Worm (Caenorhabditis elegans) whole organism, young adult: Measurements from ENCODE around the gene oac-23.
A peak's percentile ranks its signal among the peaks of the same experiment; 100 is the strongest.

ENCODE experiments used
- B0336.3 ChIP-seq: fragments of 200-800 bp; sonication (Bioruptor generic); IDR thresholded peaks from 2 replicates; pipeline ENCODE4 v1.3.6; 2022; ENCODE audit warnings: missing genetic modification characterization, missing compliant biosample characterization
- D2030.7 ChIP-seq: fragments of 200-800 bp; sonication (Bioruptor generic); IDR thresholded peaks from 2 replicates; pipeline ENCODE4 v1.3.6; 2022; ENCODE audit warnings: missing genetic modification reagents, missing genetic modification characterization, missing compliant biosample characterization
- F22D6.2 ChIP-seq: sonication (generic microtip); optimal IDR thresholded peaks from 2 replicates; lab custom pipeline; 2016; ENCODE audit warnings: mild to moderate bottlenecking, missing genetic modification characterization, missing compliant biosample characterization
- F52B5.7 ChIP-seq: sonication (generic microtip); optimal IDR thresholded peaks from 2 replicates; lab custom pipeline; 2016; ENCODE audit warnings: mild to moderate bottlenecking, missing genetic modification characterization, missing compliant biosample characterization
- F57C9.4 ChIP-seq: sonication (generic microtip); optimal IDR thresholded peaks from 2 replicates; lab custom pipeline; 2017; ENCODE audit warnings: mild to moderate bottlenecking, missing genetic modification characterization, missing compliant biosample characterization
- K11D2.4 ChIP-seq: fragments of 200-800 bp; sonication (Bioruptor generic); IDR thresholded peaks from 2 replicates; pipeline ENCODE4 v1.3.6; 2022; ENCODE audit warnings: missing genetic modification reagents, missing genetic modification characterization, missing compliant biosample characterization
- T26A5.8 ChIP-seq: sonication (generic microtip); optimal IDR thresholded peaks from 2 replicates; lab custom pipeline; 2016; ENCODE audit warnings: missing genetic modification characterization, missing compliant biosample characterization
- Y53G8AR.9 ChIP-seq: fragments of 200-800 bp; sonication (Bioruptor generic); conservative IDR thresholded peaks from 2 replicates; pipeline ENCODE4 v1.3.6; 2022; ENCODE audit warnings: missing genetic modification reagents, missing genetic modification characterization, missing compliant biosample characterization
- Y79H2A.3 ChIP-seq: fragments of 200-800 bp; sonication (Bioruptor generic); conservative IDR thresholded peaks from 2 replicates; pipeline ENCODE4 v1.3.6; 2022; ENCODE audit warnings: missing genetic modification reagents, missing genetic modification characterization, missing compliant biosample characterization
- akir-1 ChIP-seq: fragments of 200-800 bp; sonication (Bioruptor generic); optimal IDR thresholded peaks from 2 replicates; lab custom pipeline; 2018; ENCODE audit warnings: mild to moderate bottlenecking, missing genetic modification characterization, moderate library complexity, missing compliant biosample characterization
- ama-1 ChIP-seq, 3 experiments: fragments of 150-350 bp in 1 of 3; sonication (generic microtip) in 2 of 3; optimal IDR thresholded peaks; 2 replicates each; lab custom pipeline; 2014 to 2018; ENCODE audit warnings: missing biosample characterization in 2 of 3, missing genetic modification characterization in 2 of 3, missing genetic modification reagents in 2 of 3
- aptf-2 ChIP-seq: fragments of 200-800 bp; sonication (Bioruptor generic); conservative IDR thresholded peaks from 2 replicates; pipeline ENCODE4 v1.3.6; 2022; ENCODE audit warnings: missing genetic modification reagents, missing genetic modification characterization, missing compliant biosample characterization
- aptf-3 ChIP-seq: fragments of 200-800 bp; sonication (Bioruptor generic); IDR thresholded peaks from 2 replicates; pipeline ENCODE4 v1.3.6; 2022; ENCODE audit warnings: missing genetic modification characterization, missing compliant biosample characterization
- attf-5 ChIP-seq: fragments of 200-800 bp; sonication (Bioruptor generic); optimal IDR thresholded peaks from 2 replicates; lab custom pipeline; 2018; ENCODE audit warnings: mild to moderate bottlenecking, missing genetic modification characterization, missing compliant biosample characterization
- cebp-1 ChIP-seq, 2 experiments: fragments of 200-800 bp in 1 of 2; sonication (Bioruptor generic) in 1 of 2; sonication (generic microtip) in 1 of 2; IDR thresholded peaks in 1 of 2; optimal IDR thresholded peaks in 1 of 2; 2 replicates each; pipeline versions ENCODE4 v1.3.6 to Lab custom; 2017 to 2022; ENCODE audit warnings: missing compliant biosample characterization in 2 of 2, missing genetic modification characterization in 2 of 2, mild to moderate bottlenecking in 1 of 2, missing genetic modification reagents in 1 of 2, moderate library complexity in 1 of 2
- dox-1 ChIP-seq: fragments of 200-800 bp; sonication (Bioruptor generic); IDR thresholded peaks from 2 replicates; pipeline ENCODE4 v1.3.6; 2022; ENCODE audit warnings: missing genetic modification reagents, missing genetic modification characterization, missing compliant biosample characterization
- dpl-1 ChIP-seq: fragments of 150-350 bp; optimal IDR thresholded peaks from 2 replicates; lab custom pipeline; 2014; ENCODE audit warnings: missing biosample characterization, missing genetic modification reagents, missing genetic modification characterization
- efl-1 ChIP-seq: fragments of 150-350 bp; optimal IDR thresholded peaks from 2 replicates; lab custom pipeline; 2014; ENCODE audit warnings: missing biosample characterization, missing genetic modification reagents, missing genetic modification characterization
- egl-44 ChIP-seq: fragments of 200-800 bp; sonication (Bioruptor generic); IDR thresholded peaks from 2 replicates; pipeline ENCODE4 v1.3.6; 2022; ENCODE audit warnings: missing genetic modification reagents, missing genetic modification characterization, missing compliant biosample characterization
- egrh-3 ChIP-seq: fragments of 200-800 bp; sonication (Bioruptor generic); IDR thresholded peaks from 2 replicates; pipeline ENCODE4 v1.3.6; 2022; ENCODE audit warnings: missing genetic modification reagents, missing genetic modification characterization, missing compliant biosample characterization
- ekl-4 ChIP-seq: fragments of 200-800 bp; sonication (Bioruptor generic); IDR thresholded peaks from 2 replicates; pipeline ENCODE4 v1.3.6; 2022; ENCODE audit warnings: missing genetic modification reagents, missing genetic modification characterization, missing compliant biosample characterization
- ets-4 ChIP-seq: fragments of 200-800 bp; sonication (Bioruptor generic); optimal IDR thresholded peaks from 2 replicates; lab custom pipeline; 2018; ENCODE audit warnings: mild to moderate bottlenecking, missing genetic modification characterization, missing compliant biosample characterization
- fkh-3 ChIP-seq: sonication (generic microtip); optimal IDR thresholded peaks from 2 replicates; lab custom pipeline; 2016; ENCODE audit warnings: mild to moderate bottlenecking, missing genetic modification characterization, missing compliant biosample characterization
- hlh-12 ChIP-seq: sonication (generic microtip); optimal IDR thresholded peaks from 2 replicates; lab custom pipeline; 2016; ENCODE audit warnings: missing genetic modification characterization, missing compliant biosample characterization
- hmg-1.2 ChIP-seq: fragments of 200-800 bp; sonication (Bioruptor generic); IDR thresholded peaks from 2 replicates; pipeline ENCODE4 v1.3.6; 2022; ENCODE audit warnings: missing genetic modification reagents, missing genetic modification characterization, missing compliant biosample characterization
- hmg-20 ChIP-seq: fragments of 200-800 bp; sonication (Bioruptor generic); IDR thresholded peaks from 2 replicates; pipeline ENCODE4 v1.3.6; 2022; ENCODE audit warnings: missing genetic modification reagents, missing genetic modification characterization, missing compliant biosample characterization
- let-526 ChIP-seq: fragments of 200-800 bp; sonication (Bioruptor generic); IDR thresholded peaks from 2 replicates; pipeline ENCODE4 v1.3.6; 2022; ENCODE audit warnings: missing genetic modification reagents, missing genetic modification characterization, missing compliant biosample characterization
- let-607 ChIP-seq, 2 experiments: fragments of 200-800 bp in 1 of 2; sonication (Bioruptor generic) in 1 of 2; sonication (generic microtip) in 1 of 2; optimal IDR thresholded peaks; 2 replicates each; lab custom pipeline; 2016 to 2018; ENCODE audit warnings: mild to moderate bottlenecking in 2 of 2, missing compliant biosample characterization in 2 of 2, missing genetic modification characterization in 2 of 2, moderate library complexity in 2 of 2, missing genotype in 1 of 2
- lin-35 ChIP-seq, 3 experiments: fragments of 150-350 bp in 2 of 3; sonication (generic microtip) in 1 of 3; optimal IDR thresholded peaks; 2 replicates each; lab custom pipeline; 2014 to 2018; ENCODE audit warnings: missing biosample characterization in 3 of 3, missing genetic modification characterization in 3 of 3, missing genetic modification reagents in 3 of 3
- lsl-1 ChIP-seq: fragments of 200-800 bp; sonication (Bioruptor generic); optimal IDR thresholded peaks from 2 replicates; lab custom pipeline; 2018; ENCODE audit warnings: mild to moderate bottlenecking, missing genetic modification characterization, moderate library complexity, missing compliant biosample characterization
- madf-6 ChIP-seq: fragments of 200-800 bp; sonication (Bioruptor generic); IDR thresholded peaks from 2 replicates; pipeline ENCODE4 v1.3.6; 2022; ENCODE audit warnings: missing genetic modification reagents, missing genetic modification characterization, missing compliant biosample characterization
- mcd-1 ChIP-seq: fragments of 200-800 bp; sonication (Bioruptor generic); IDR thresholded peaks from 2 replicates; pipeline ENCODE4 v1.3.6; 2022; ENCODE audit warnings: missing genetic modification reagents, missing genetic modification characterization, missing compliant biosample characterization
- mel-28 ChIP-seq: sonication (generic microtip); optimal IDR thresholded peaks from 2 replicates; lab custom pipeline; 2016; ENCODE audit warnings: borderline replicate concordance, mild to moderate bottlenecking, missing genetic modification characterization, missing compliant biosample characterization
- mes-4 ChIP-seq: sonication (generic microtip); optimal IDR thresholded peaks from 2 replicates; lab custom pipeline; 2016; ENCODE audit warnings: missing genotype, missing genetic modification characterization, missing compliant biosample characterization
- nfyb-1 ChIP-seq: fragments of 200-800 bp; sonication (Bioruptor generic); IDR thresholded peaks from 2 replicates; pipeline ENCODE4 v1.3.6; 2022; ENCODE audit warnings: missing genetic modification reagents, missing genetic modification characterization, missing compliant biosample characterization
- nhr-179 ChIP-seq: sonication (generic microtip); optimal IDR thresholded peaks from 2 replicates; lab custom pipeline; 2016; ENCODE audit warnings: mild to moderate bottlenecking, missing genetic modification characterization, missing compliant biosample characterization
- nhr-80 ChIP-seq: sonication (generic microtip); optimal IDR thresholded peaks from 2 replicates; lab custom pipeline; 2016; ENCODE audit warnings: missing genetic modification characterization, missing compliant biosample characterization
- nhr-90 ChIP-seq: sonication (generic microtip); optimal IDR thresholded peaks from 2 replicates; lab custom pipeline; 2016; ENCODE audit warnings: missing genotype, mild to moderate bottlenecking, missing genetic modification characterization, missing compliant biosample characterization
- pha-4 ChIP-seq: fragments of 150-350 bp; sonication (generic microtip); optimal IDR thresholded peaks from 2 replicates; lab custom pipeline; 2014; ENCODE audit warnings: missing biosample characterization, missing genetic modification reagents, missing genetic modification characterization
- rcor-1 ChIP-seq: fragments of 200-800 bp; sonication (Bioruptor generic); IDR thresholded peaks from 2 replicates; pipeline ENCODE4 v1.3.6; 2022; ENCODE audit warnings: missing genetic modification reagents, missing genetic modification characterization, missing compliant biosample characterization
- sdz-38 ChIP-seq: sonication (generic microtip); optimal IDR thresholded peaks from 2 replicates; lab custom pipeline; 2016; ENCODE audit warnings: missing genotype, missing genetic modification characterization, missing compliant biosample characterization
- sea-2 ChIP-seq: fragments of 200-800 bp; sonication (Bioruptor generic); IDR thresholded peaks from 2 replicates; pipeline ENCODE4 v1.3.6; 2022; ENCODE audit warnings: missing genetic modification characterization, missing compliant biosample characterization
- unc-62 ChIP-seq: fragments of 150-350 bp; optimal IDR thresholded peaks from 2 replicates; lab custom pipeline; 2014; ENCODE audit warnings: missing biosample characterization, missing genetic modification reagents, missing genetic modification characterization
- zfh-2 ChIP-seq: fragments of 200-800 bp; sonication (Bioruptor generic); conservative IDR thresholded peaks from 2 replicates; pipeline ENCODE4 v1.3.6; 2022; ENCODE audit warnings: missing genetic modification reagents, missing genetic modification characterization, missing compliant biosample characterization
- zim-3 ChIP-seq: sonication (generic microtip); optimal IDR thresholded peaks from 2 replicates; lab custom pipeline; 2017; ENCODE audit warnings: mild to moderate bottlenecking, missing genetic modification characterization, moderate library complexity, missing compliant biosample characterization
- ztf-28 ChIP-seq: fragments of 200-800 bp; sonication (Bioruptor generic); IDR thresholded peaks from 2 replicates; pipeline ENCODE4 v1.3.6; 2022; ENCODE audit warnings: missing genetic modification reagents, missing genetic modification characterization, missing compliant biosample characterization

The oac-23 gene

ce11 chrIV:3874417-3874816 lies 6.8 kb upstream of the oac-23 start (continued):
- 0 out of 2 replicates have a peak, but pooled peaks have one; percentile 41 for TF ChIP-seq K11D2.4

- TF ChIP-seq dpl-1 (GFP tag; lab: Kevin White, UChicago) (no peak), Y53G8AR.9 (GFP tag; lab: Robert Waterston, UW) (0 out of 2 replicates have a peak, but pooled peaks have one; percentile 19), lin-35 (GFP tag; optimal IDR thresholded peaks at IDR 0.05; lab: Kevin White, UChicago) (peak in 1 of 3 experiments; percentile 37), ekl-4 (GFP tag; lab: Robert Waterston, UW) (no peak), B0336.3 (no peak), D2030.7 (GFP tag; lab: Robert Waterston, UW) (no peak), fkh-3 (no peak), nhr-80 (peak; percentile 39), aptf-3 (GFP tag; lab: Robert Waterston, UW) (no peak), Y79H2A.3 (GFP tag; lab: Robert Waterston, UW) (no peak), rcor-1 (GFP tag; lab: Robert Waterston, UW) (no peak), T26A5.8 (tag; lab: Kevin White, UChicago) (no peak), ama-1 (optimal IDR thresholded peaks at IDR 0.05; lab: Kevin White, UChicago) (no peak), ama-1 (GFP tag; optimal IDR thresholded peaks at IDR 0.05; lab: Kevin White, UChicago) (no peak), unc-62 (no peak), aptf-2 (GFP tag; lab: Robert Waterston, UW) (no peak), lsl-1 (GFP tag; lab: Kevin White, UChicago) (no peak), pha-4 (tag; lab: Kevin White, UChicago) (no peak), efl-1 (GFP tag; lab: Kevin White, UChicago) (no peak), let-607 (tag; optimal IDR thresholded peaks at IDR 0.05; lab: Kevin White, UChicago) (no peak), ets-4 (GFP tag; lab: Kevin White, UChicago) (no peak), mes-4 (tag; lab: Kevin White, UChicago) (no peak), dox-1 (GFP tag; lab: Robert Waterston, UW) (peak; percentile 49), egl-44 (no peak), nfyb-1 (GFP tag; lab: Robert Waterston, UW) (peak; percentile 34; the same call in 1 of the 2 replicates), K11D2.4 (no peak), F52B5.7 (no peak), let-526 (GFP tag; lab: Robert Waterston, UW) (no peak), attf-5 (GFP tag; lab: Kevin White, UChicago) (peak; percentile 5), nhr-179 (tag; lab: Kevin White, UChicago) (no peak), nhr-90 (no peak), zfh-2 (peak; percentile 89), cebp-1 (GFP tag; IDR thresholded peaks at IDR 0.05; lab: Robert Waterston, UW) (peak; percentile 84), cebp-1 (tag; optimal IDR thresholded peaks at IDR 0.05; lab: Kevin White, UChicago) (peak; percentile 92), mel-28 (tag; lab: Kevin White, UChicago) (no peak), zim-3 (tag; lab: Kevin White, UChicago) (no peak), hlh-12 (tag; lab: Kevin White, UChicago) (no peak), hmg-20 (no peak), egrh-3 (peak; percentile 24; the same call in 1 of the 2 replicates), sea-2 (GFP tag; lab: Robert Waterston, UW) (no peak), ztf-28 (GFP tag; lab: Robert Waterston, UW) (no peak), mcd-1 (no peak), F22D6.2 (tag; lab: Kevin White, UChicago) (no peak), madf-6 (GFP tag; lab: Robert Waterston, UW) (no peak), hmg-1.2 (GFP tag; lab: Robert Waterston, UW) (peak; percentile 39; the same call in 1 of the 2 replicates), akir-1 (GFP tag; lab: Kevin White, UChicago) (no peak), F57C9.4 (tag; lab: Kevin White, UChicago) (no peak), sdz-38 (no peak)
- TF ChIP-seq, all 124 proteins: peak for 10
Measured at ce11 chrIV:3875260-3875659, 6.0 kb upstream of the oac-23 start.
